Fruit fly (Drosophila melanogaster) whole organism, embryonic: ENCODE measurements around the gene Sdic2.

ENCODE experiments used
- Blimp-1 ChIP-seq: fragments of 200-800 bp; sonication (Bioruptor generic); optimal IDR thresholded peaks from 3 replicates; lab custom pipeline; 2018; ENCODE audit warnings: missing biosample characterization, missing genetic modification characterization, mild to moderate bottlenecking, moderate library complexity, missing genetic modification reagents
- Bteb2 ChIP-seq: fragments of 200-800 bp; sonication (Bioruptor generic); optimal IDR thresholded peaks from 2 replicates; lab custom pipeline; 2016; ENCODE audit warnings: missing biosample characterization, missing genetic modification characterization
- CG10209 ChIP-seq: fragments of 200-800 bp; sonication (Bioruptor generic); optimal IDR thresholded peaks from 3 replicates; lab custom pipeline; 2017; ENCODE audit warnings: missing biosample characterization, mild to moderate bottlenecking, missing genetic modification characterization, missing genetic modification reagents
- CG10274 ChIP-seq: fragments of 200-800 bp; sonication (Bioruptor generic); optimal IDR thresholded peaks from 3 replicates; lab custom pipeline; 2017; ENCODE audit warnings: missing biosample characterization, mild to moderate bottlenecking, missing genetic modification characterization
- CG11560 ChIP-seq: fragments of 200-800 bp; sonication (Bioruptor generic); IDR thresholded peaks from 3 replicates; pipeline ENCODE4 v1.3.6; 2022; ENCODE audit warnings: missing biosample characterization, missing genetic modification characterization
- CG12155 ChIP-seq: fragments of 200-800 bp; sonication (Bioruptor generic); optimal IDR thresholded peaks from 3 replicates; lab custom pipeline; 2016; ENCODE audit warnings: missing biosample characterization, missing genetic modification characterization
- CG1647 ChIP-seq: fragments of 200-800 bp; sonication (Bioruptor generic); optimal IDR thresholded peaks from 3 replicates; lab custom pipeline; 2016; ENCODE audit warnings: missing biosample characterization, missing genetic modification characterization
- CG16863 ChIP-seq: fragments of 200-800 bp; sonication (Bioruptor generic); optimal IDR thresholded peaks from 3 replicates; lab custom pipeline; 2016; ENCODE audit warnings: missing biosample characterization, missing genetic modification characterization
- CG17186 ChIP-seq: fragments of 200-800 bp; sonication (Bioruptor generic); optimal IDR thresholded peaks from 3 replicates; lab custom pipeline; 2017; ENCODE audit warnings: missing biosample characterization, missing genetic modification reagents, missing genetic modification characterization
- CG17359 ChIP-seq: fragments of 200-800 bp; sonication (Bioruptor generic); optimal IDR thresholded peaks from 3 replicates; lab custom pipeline; 2018; ENCODE audit warnings: missing biosample characterization, mild to moderate bottlenecking, missing genetic modification characterization, moderate library complexity
- CG17829 ChIP-seq: fragments of 200-800 bp; optimal IDR thresholded peaks from 2 replicates; lab custom pipeline; 2019; ENCODE audit warnings: missing biosample characterization, mild to moderate bottlenecking, missing genetic modification characterization, moderate library complexity
- CG2129 ChIP-seq: fragments of 200-800 bp; sonication (Bioruptor generic); IDR thresholded peaks from 2 replicates; pipeline ENCODE4 v1.3.6; 2022; ENCODE audit warnings: missing biosample characterization, missing genetic modification characterization; ENCODE audit not compliant: partially characterized antibody
- CG3847 ChIP-seq: fragments of 200-800 bp; sonication (Bioruptor generic); IDR thresholded peaks from 2 replicates; pipeline ENCODE4 v1.3.6; 2022; ENCODE audit warnings: missing biosample characterization, missing genetic modification characterization
- CG42726 ChIP-seq: fragments of 200-800 bp; sonication (Bioruptor generic); IDR thresholded peaks from 2 replicates; pipeline ENCODE4 v1.3.6; 2022; ENCODE audit warnings: missing biosample characterization, missing genetic modification characterization; ENCODE audit not compliant: partially characterized antibody
- CG4328 ChIP-seq: fragments of 200-800 bp; sonication (Bioruptor generic); optimal IDR thresholded peaks from 3 replicates; lab custom pipeline; 2017; ENCODE audit warnings: missing biosample characterization, missing genetic modification reagents, missing genetic modification characterization
- CG4617 ChIP-seq: fragments of 200-800 bp; sonication (Bioruptor generic); optimal IDR thresholded peaks from 3 replicates; lab custom pipeline; 2016; ENCODE audit warnings: missing biosample characterization, missing genetic modification characterization, borderline replicate concordance
- CG6254 ChIP-seq: fragments of 200-800 bp; sonication (Bioruptor generic); optimal IDR thresholded peaks from 3 replicates; lab custom pipeline; 2017; ENCODE audit warnings: mild to moderate bottlenecking, missing biosample characterization, missing genetic modification reagents, missing genetic modification characterization
- CG7372 ChIP-seq: fragments of 200-800 bp; sonication (Bioruptor generic); IDR thresholded peaks from 2 replicates; pipeline ENCODE4 v1.3.6; 2022; ENCODE audit warnings: missing biosample characterization, missing genetic modification characterization
- CG9215 ChIP-seq: fragments of 200-800 bp; sonication (Bioruptor generic); IDR thresholded peaks from 2 replicates; pipeline ENCODE4 v1.3.6; 2022; ENCODE audit warnings: missing biosample characterization, missing genetic modification characterization
- D ChIP-seq, 2 experiments: fragments of 200-800 bp in 1 of 2; fragments of >200 bp in 1 of 2; sonication (Bioruptor generic) in 1 of 2; optimal IDR thresholded peaks; 2 replicates in 1 of 2; 3 replicates in 1 of 2; lab custom pipeline; 2017; ENCODE audit warnings: mild to moderate bottlenecking in 1 of 2, missing biosample characterization in 1 of 2, missing genetic modification characterization in 1 of 2, missing genetic modification reagents in 1 of 2
- D19B ChIP-seq: fragments of 200-800 bp; sonication (Bioruptor generic); optimal IDR thresholded peaks from 2 replicates; lab custom pipeline; 2017; ENCODE audit warnings: missing biosample characterization, mild to moderate bottlenecking, missing genetic modification characterization
- Dll ChIP-seq: fragments of 200-800 bp; sonication (Bioruptor generic); IDR thresholded peaks from 4 replicates; pipeline ENCODE4 v1.3.6; 2022; ENCODE audit warnings: missing biosample characterization, missing genetic modification characterization; ENCODE audit not compliant: partially characterized antibody
- Ets97D ChIP-seq: fragments of 200-800 bp; sonication (Bioruptor generic); optimal IDR thresholded peaks from 3 replicates; lab custom pipeline; 2016; ENCODE audit warnings: missing biosample characterization, missing genetic modification characterization
- Fer2 ChIP-seq: fragments of 200-800 bp; sonication (Bioruptor generic); optimal IDR thresholded peaks from 2 replicates; lab custom pipeline; 2018; ENCODE audit warnings: missing biosample characterization, mild to moderate bottlenecking, missing genetic modification characterization, moderate library complexity
- H2.0 ChIP-seq: fragments of 200-800 bp; sonication (Bioruptor generic); IDR thresholded peaks from 2 replicates; pipeline ENCODE4 v1.3.6; 2022; ENCODE audit warnings: missing biosample characterization, missing genetic modification characterization
- Hand ChIP-seq: fragments of 200-800 bp; sonication (Bioruptor generic); optimal IDR thresholded peaks from 2 replicates; lab custom pipeline; 2017; ENCODE audit warnings: mild to moderate bottlenecking, missing biosample characterization, missing genetic modification reagents, missing genetic modification characterization
- HmgZ ChIP-seq: fragments of 200-800 bp; sonication (Bioruptor generic); optimal IDR thresholded peaks from 2 replicates; lab custom pipeline; 2018; ENCODE audit warnings: missing biosample characterization, mild to moderate bottlenecking, missing genetic modification characterization
- Hr51 ChIP-seq, 2 experiments: fragments of 200-800 bp; sonication (Bioruptor generic); optimal IDR thresholded peaks; 2 replicates in 1 of 2; 3 replicates in 1 of 2; lab custom pipeline; 2016 to 2018; ENCODE audit warnings: missing biosample characterization in 2 of 2, missing genetic modification characterization in 2 of 2, mild to moderate bottlenecking in 1 of 2, moderate library complexity in 1 of 2
- Lim3 ChIP-seq: fragments of 200-800 bp; sonication (Bioruptor generic); IDR thresholded peaks from 2 replicates; pipeline ENCODE4 v1.3.6; 2022; ENCODE audit warnings: missing biosample characterization, missing genetic modification characterization
- Max ChIP-seq: fragments of 200-800 bp; sonication (Bioruptor generic); optimal IDR thresholded peaks from 2 replicates; lab custom pipeline; 2016; ENCODE audit warnings: missing biosample characterization, mild to moderate bottlenecking, missing genetic modification characterization
- Mes4 ChIP-seq: fragments of 200-800 bp; sonication (Bioruptor generic); optimal IDR thresholded peaks from 2 replicates; lab custom pipeline; 2016; ENCODE audit warnings: missing biosample characterization, missing genetic modification characterization
- NFAT ChIP-seq: fragments of 200-800 bp; sonication (Bioruptor generic); IDR thresholded peaks from 2 replicates; pipeline ENCODE4 v1.3.6; 2022; ENCODE audit warnings: missing biosample characterization, missing genetic modification characterization
- aop ChIP-seq: fragments of 200-800 bp; sonication (Bioruptor generic); IDR thresholded peaks from 2 replicates; pipeline ENCODE4 v1.3.6; 2022; ENCODE audit warnings: missing biosample characterization, missing genetic modification characterization
- cato ChIP-seq: fragments of 200-800 bp; sonication (Bioruptor generic); optimal IDR thresholded peaks from 2 replicates; lab custom pipeline; 2016; ENCODE audit warnings: missing biosample characterization, missing genetic modification characterization, borderline replicate concordance
- ci ChIP-seq: fragments of 200-800 bp; sonication (Bioruptor generic); IDR thresholded peaks from 3 replicates; pipeline ENCODE4 v1.3.6; 2022; ENCODE audit warnings: missing biosample characterization, missing genetic modification characterization
- crc ChIP-seq: fragments of 200-800 bp; sonication (Bioruptor generic); optimal IDR thresholded peaks from 2 replicates; lab custom pipeline; 2016; ENCODE audit warnings: missing biosample characterization, missing genetic modification characterization
- crol ChIP-seq: fragments of 200-800 bp; sonication (Bioruptor generic); IDR thresholded peaks from 2 replicates; pipeline ENCODE4 v1.3.6; 2022; ENCODE audit warnings: missing biosample characterization, missing genetic modification characterization
- emc ChIP-seq: fragments of 200-800 bp; sonication (Bioruptor generic); optimal IDR thresholded peaks from 2 replicates; lab custom pipeline; 2016; ENCODE audit warnings: missing biosample characterization, missing genetic modification characterization
- fu2 ChIP-seq: fragments of 200-800 bp; sonication (Bioruptor generic); optimal IDR thresholded peaks from 2 replicates; lab custom pipeline; 2016; ENCODE audit warnings: missing biosample characterization, missing genetic modification characterization
- gcm2 ChIP-seq: fragments of 200-800 bp; sonication (Bioruptor generic); optimal IDR thresholded peaks from 2 replicates; lab custom pipeline; 2016; ENCODE audit warnings: missing biosample characterization, missing genetic modification characterization
- gsb-n ChIP-seq: fragments of 200-800 bp; sonication (Bioruptor generic); optimal IDR thresholded peaks from 3 replicates; lab custom pipeline; 2018; ENCODE audit warnings: missing biosample characterization, mild to moderate bottlenecking, missing genetic modification characterization
- ham ChIP-seq: fragments of 200-800 bp; sonication (Bioruptor generic); IDR thresholded peaks from 2 replicates; pipeline ENCODE4 v1.3.6; 2022; ENCODE audit warnings: missing biosample characterization, missing genetic modification characterization
- jumu ChIP-seq: fragments of 200-800 bp; sonication (Bioruptor generic); optimal IDR thresholded peaks from 3 replicates; lab custom pipeline; 2016; ENCODE audit warnings: missing biosample characterization, missing genetic modification characterization
- lilli ChIP-seq: fragments of 200-800 bp; sonication (Bioruptor generic); optimal IDR thresholded peaks from 3 replicates; lab custom pipeline; 2016; ENCODE audit warnings: missing biosample characterization, missing genetic modification characterization
- oc ChIP-seq: fragments of 200-800 bp; sonication (Bioruptor generic); optimal IDR thresholded peaks from 2 replicates; lab custom pipeline; 2018; ENCODE audit warnings: missing biosample characterization, mild to moderate bottlenecking, missing genetic modification characterization, moderate library complexity
- repo ChIP-seq: fragments of 200-800 bp; sonication (Bioruptor generic); optimal IDR thresholded peaks from 2 replicates; lab custom pipeline; 2016; ENCODE audit warnings: missing biosample characterization, missing genetic modification characterization
- scrt ChIP-seq: fragments of 200-800 bp; sonication (Bioruptor generic); optimal IDR thresholded peaks from 2 replicates; lab custom pipeline; 2018; ENCODE audit warnings: missing biosample characterization, mild to moderate bottlenecking, missing genetic modification characterization, moderate library complexity
- sens ChIP-seq: fragments of 200-800 bp; sonication (Bioruptor generic); peaks from one replicate; lab custom pipeline; 2016; ENCODE audit warnings: missing biosample characterization, missing genetic modification characterization
- shn ChIP-seq: fragments of 200-800 bp; sonication (Bioruptor generic); optimal IDR thresholded peaks from 3 replicates; lab custom pipeline; 2016; ENCODE audit warnings: missing biosample characterization, missing genetic modification characterization

Sdic2 gene

DNA sequence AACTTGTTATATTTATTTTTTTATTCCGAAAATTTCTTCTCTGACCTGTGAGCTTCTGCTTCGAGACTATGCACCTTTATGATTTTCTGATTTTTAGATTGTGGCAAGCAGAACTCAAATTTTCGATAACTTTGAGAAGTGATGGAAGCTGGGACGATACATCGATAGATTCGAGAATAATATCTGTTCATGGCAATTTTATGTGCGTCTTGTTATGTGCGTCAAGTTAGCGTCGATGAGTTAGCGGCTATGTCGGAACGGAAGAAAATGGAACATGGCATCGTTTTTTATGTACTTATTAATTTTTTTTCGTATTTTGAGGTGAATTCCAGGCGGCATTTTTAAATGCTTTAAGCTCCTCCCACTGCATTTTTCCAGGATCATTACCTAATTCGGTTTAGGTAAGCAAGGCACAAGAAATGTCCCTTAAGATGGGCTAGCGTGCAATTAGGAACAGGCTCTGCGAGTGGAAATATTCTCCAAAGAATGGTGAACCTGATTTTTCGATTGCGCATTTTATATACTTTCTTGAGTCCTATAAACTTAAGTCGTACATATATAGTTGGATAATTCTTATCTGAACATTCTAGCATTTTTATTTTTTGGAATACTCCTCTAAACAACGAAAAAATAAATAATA lies 20.4 kb downstream of the Sdic2 start, which contains the start of gene Phf7 (continued):
- TF ChIP-seq fu2 (GFP tag; lab: Kevin White, UChicago) = no peak
- no peak for TF ChIP-seq CG7372 (GFP tag; lab: Robert Waterston, UW)
- TF ChIP-seq CG10274 (GFP tag; lab: Kevin White, UChicago) = no peak
- peak; percentile 14 for TF ChIP-seq CG17829
- TF ChIP-seq CG16863 (GFP tag; lab: Kevin White, UChicago) = no peak
- no peak for TF ChIP-seq aop (GFP tag; lab: Robert Waterston, UW)
- TF ChIP-seq crol (GFP tag; lab: Robert Waterston, UW) = no peak
- no peak for TF ChIP-seq Bteb2 (GFP tag; lab: Kevin White, UChicago)
- no peak for TF ChIP-seq Blimp-1 (GFP tag; lab: Kevin White, UChicago)
- no peak for TF ChIP-seq scrt
- TF ChIP-seq CG17359 (tag; lab: Kevin White, UChicago) = no peak
- peak; percentile 1 for TF ChIP-seq HmgZ (tag; lab: Kevin White, UChicago)
- TF ChIP-seq CG42726 (GFP tag; lab: Robert Waterston, UW) = peak; percentile 85
- TF ChIP-seq shn (GFP tag; lab: Kevin White, UChicago) = no peak
- no peak for TF ChIP-seq ham (GFP tag; lab: Robert Waterston, UW)
- TF ChIP-seq lilli = no peak
- TF ChIP-seq D19B (GFP tag; lab: Kevin White, UChicago) = no peak
- TF ChIP-seq CG2129 (GFP tag; lab: Robert Waterston, UW) = 0 out of 2 replicates have a peak, but pooled peaks have one; percentile 19
- TF ChIP-seq jumu (GFP tag; lab: Kevin White, UChicago) = peak; percentile 18
- TF ChIP-seq CG10209 (GFP tag; lab: Kevin White, UChicago) = no peak
- TF ChIP-seq CG4617 (GFP tag; lab: Kevin White, UChicago) = no peak
- no peak for TF ChIP-seq gsb-n (tag; lab: Kevin White, UChicago)
- TF ChIP-seq crc (GFP tag; lab: Kevin White, UChicago) = no peak
- no peak for TF ChIP-seq repo (GFP tag; lab: Kevin White, UChicago)
- TF ChIP-seq CG12155 = no peak
- no peak for TF ChIP-seq NFAT (GFP tag; lab: Robert Waterston, UW)
- no peak for TF ChIP-seq H2.0 (GFP tag; lab: Robert Waterston, UW)
- no peak for TF ChIP-seq oc (tag; lab: Kevin White, UChicago)
- no peak for TF ChIP-seq CG11560
- TF ChIP-seq CG6254 (GFP tag; lab: Kevin White, UChicago) = no peak
- TF ChIP-seq Fer2 (tag; lab: Kevin White, UChicago) = no peak
- no peak for TF ChIP-seq cato (GFP tag; lab: Kevin White, UChicago)
- 0 out of 2 replicates have a peak, but pooled peaks have one; percentile 12 for TF ChIP-seq CG3847 (GFP tag; lab: Robert Waterston, UW)
- TF ChIP-seq emc = no peak
- TF ChIP-seq gcm2 (GFP tag; lab: Kevin White, UChicago) = no peak
- no peak for TF ChIP-seq Lim3 (GFP tag; lab: Robert Waterston, UW)
- TF ChIP-seq sens (GFP tag; lab: Kevin White, UChicago) = peak; percentile 53
- peak; percentile 77 for TF ChIP-seq Ets97D (GFP tag; lab: Kevin White, UChicago)
- no peak for TF ChIP-seq Max (GFP tag; lab: Kevin White, UChicago)
- no peak for TF ChIP-seq CG1647 (GFP tag; lab: Kevin White, UChicago)
- no peak for TF ChIP-seq CG9215 (GFP tag; lab: Robert Waterston, UW)
- TF ChIP-seq Hr51 (GFP tag; optimal IDR thresholded peaks at IDR 0.05; lab: Kevin White, UChicago) = no peak
- peak; percentile 48 for TF ChIP-seq CG17186 (GFP tag; lab: Kevin White, UChicago)
- peak; percentile 66; the same call in 3 of the 4 replicates for TF ChIP-seq Dll (GFP tag; lab: Robert Waterston, UW)
- TF ChIP-seq CG4328 = no peak
- no peak for TF ChIP-seq ci (GFP tag; lab: Robert Waterston, UW)
- no peak for TF ChIP-seq Mes4 (GFP tag; lab: Kevin White, UChicago)
- no peak for TF ChIP-seq Hand
- TF ChIP-seq D (optimal IDR thresholded peaks at IDR 0.05; lab: Kevin White, UChicago) = no peak
- TF ChIP-seq D (GFP tag; optimal IDR thresholded peaks at IDR 0.05; lab: Kevin White, UChicago) = no peak
